Worm (Caenorhabditis elegans) whole organism, midembryonic: ENCODE results near the gene str-151.

ENCODE experiments used
- T22C8.4 ChIP-seq: fragments of 200-800 bp; sonication (Bioruptor generic); IDR thresholded peaks from 2 replicates; pipeline ENCODE4 v1.3.6; 2022; ENCODE audit warnings: missing genetic modification characterization, missing compliant biosample characterization
- cog-1 ChIP-seq: sonication (generic microtip); optimal IDR thresholded peaks from 2 replicates; lab custom pipeline; 2016; ENCODE audit warnings: missing genetic modification characterization, missing compliant biosample characterization
- flt-1 ChIP-seq: fragments of 200-800 bp; sonication (Bioruptor generic); IDR thresholded peaks from 2 replicates; pipeline ENCODE4 v1.3.6; 2022; ENCODE audit warnings: missing genetic modification characterization, missing compliant biosample characterization
- klf-2 ChIP-seq: fragments of 200-800 bp; sonication (Bioruptor generic); conservative IDR thresholded peaks from 2 replicates; pipeline ENCODE4 v1.3.6; 2022; ENCODE audit warnings: missing genetic modification reagents, missing genetic modification characterization, missing compliant biosample characterization
- med-1 ChIP-seq: sonication (generic microtip); optimal IDR thresholded peaks from 2 replicates; lab custom pipeline; 2017; ENCODE audit warnings: missing genetic modification characterization, mild to moderate bottlenecking, missing compliant biosample characterization, antibody characterized with exemption, missing genetic modification reagents; ENCODE audit not compliant: insufficient read depth
- ref-1 ChIP-seq: fragments of 200-800 bp; sonication (Bioruptor generic); conservative IDR thresholded peaks from 2 replicates; pipeline ENCODE4 v1.3.6; 2022; ENCODE audit warnings: missing genetic modification reagents, missing genetic modification characterization, missing compliant biosample characterization
- tab-1 ChIP-seq: fragments of 200-800 bp; sonication (Bioruptor generic); IDR thresholded peaks from 2 replicates; pipeline ENCODE4 v1.3.6; 2022; ENCODE audit warnings: missing genetic modification characterization, missing compliant biosample characterization
- ztf-23 ChIP-seq: fragments of 200-800 bp; sonication (Bioruptor generic); IDR thresholded peaks from 2 replicates; pipeline ENCODE4 v1.3.6; 2022; ENCODE audit warnings: missing genetic modification reagents, missing genetic modification characterization, missing compliant biosample characterization
- ztf-29 ChIP-seq: fragments of 200-800 bp; sonication (Bioruptor generic); IDR thresholded peaks from 2 replicates; pipeline ENCODE4 v1.3.6; 2022; ENCODE audit warnings: missing genetic modification reagents, missing genetic modification characterization, missing compliant biosample characterization

str-151 gene

ce11 chrV:16550680-16551079 is 25.3 kb upstream of the str-151 start, which contains the start of gene srbc-65:
srbc-65 (plus strand) TSS chrV:16550980.
- TF ChIP-seq ztf-23 (GFP tag; lab: Robert Waterston, UW): no peak
- TF ChIP-seq T22C8.4: no peak
- no peak for TF ChIP-seq ztf-29
- TF ChIP-seq ref-1 (GFP tag; lab: Robert Waterston, UW): no peak
- no peak for TF ChIP-seq tab-1
- no peak for TF ChIP-seq flt-1
- no peak for TF ChIP-seq med-1 (GFP tag; lab: Kevin White, UChicago)
- no peak for TF ChIP-seq cog-1 (tag; lab: Kevin White, UChicago)
- TF ChIP-seq klf-2: no peak

ce11 chrV:16552929-16553328 is 23.1 kb upstream of the str-151 start, which contains the start of gene Y32B12B.4:
Y32B12B.4 (plus strand) TSS chrV:16553327.
- TF ChIP-seq klf-2: peak; percentile 83
- TF ChIP-seq ref-1 (GFP tag; lab: Robert Waterston, UW): peak; percentile 83
- TF ChIP-seq flt-1: peak; percentile 84
- TF ChIP-seq ztf-23 (GFP tag; lab: Robert Waterston, UW): peak; percentile 86
- peak; percentile 60; the same call in 1 of the 2 replicates for TF ChIP-seq T22C8.4
- peak; percentile 79 for TF ChIP-seq tab-1
- no peak; the same call in 1 of the 2 replicates for TF ChIP-seq ztf-29
- TF ChIP-seq med-1 (GFP tag; lab: Kevin White, UChicago): no peak
- TF ChIP-seq cog-1 (tag; lab: Kevin White, UChicago): no peak

- TF ChIP-seq ztf-23 (GFP tag; lab: Robert Waterston, UW) (no peak), klf-2 (no peak), tab-1 (no peak), ztf-29 (no peak), flt-1 (no peak), ref-1 (GFP tag; lab: Robert Waterston, UW) (no peak), cog-1 (tag; lab: Kevin White, UChicago) (no peak), T22C8.4 (no peak), med-1 (GFP tag; lab: Kevin White, UChicago) (no peak)
Observed at ce11 chrV:16565639-16566038, 10.4 kb upstream of the str-151 start, which contains the start of gene sru-45. sru-45 (plus strand) TSS chrV:16565939.

ce11 chrV:16568056-16568455 is 7.9 kb upstream of the str-151 start:
- TF ChIP-seq cog-1 (tag; lab: Kevin White, UChicago): no peak
- no peak for TF ChIP-seq ref-1 (GFP tag; lab: Robert Waterston, UW)
- TF ChIP-seq tab-1: no peak
- TF ChIP-seq ztf-29: no peak
- TF ChIP-seq flt-1: no peak
- TF ChIP-seq klf-2: no peak
- TF ChIP-seq T22C8.4: no peak
- TF ChIP-seq ztf-23 (GFP tag; lab: Robert Waterston, UW): no peak
- TF ChIP-seq med-1 (GFP tag; lab: Kevin White, UChicago): no peak

- no peak for TF ChIP-seq ztf-23 (GFP tag; lab: Robert Waterston, UW)
- TF ChIP-seq klf-2: no peak
- TF ChIP-seq cog-1 (tag; lab: Kevin White, UChicago): no peak
- TF ChIP-seq ztf-29: no peak
- no peak for TF ChIP-seq ref-1 (GFP tag; lab: Robert Waterston, UW)
- no peak for TF ChIP-seq med-1 (GFP tag; lab: Kevin White, UChicago)
- no peak for TF ChIP-seq flt-1
- no peak for TF ChIP-seq T22C8.4
- TF ChIP-seq tab-1: no peak
Observed at ce11 chrV:16570697-16571096, 5.3 kb upstream of the str-151 start, which contains the start of gene nhr-233. nhr-233 (minus strand) TSS chrV:16570797.

- TF ChIP-seq med-1 (GFP tag; lab: Kevin White, UChicago) (no peak), cog-1 (tag; lab: Kevin White, UChicago) (no peak), tab-1 (no peak), T22C8.4 (no peak), ztf-29 (no peak)
Observed at ce11 chrV:16573168-16573567, 2.8 kb upstream of the str-151 start, which contains the start of gene str-149. str-149 (plus strand) TSS chrV:16573468.

- TF ChIP-seq T22C8.4: no peak
- no peak for TF ChIP-seq tab-1
- no peak for TF ChIP-seq flt-1
- no peak for TF ChIP-seq ztf-23 (GFP tag; lab: Robert Waterston, UW)
- no peak for TF ChIP-seq cog-1 (tag; lab: Kevin White, UChicago)
- no peak for TF ChIP-seq ztf-29
- no peak for TF ChIP-seq klf-2
- no peak for TF ChIP-seq med-1 (GFP tag; lab: Kevin White, UChicago)
- no peak for TF ChIP-seq ref-1 (GFP tag; lab: Robert Waterston, UW)
Observed at ce11 chrV:16580424-16580823, 4.4 kb downstream of the str-151 start, which contains the start of gene nhr-271. nhr-271 (minus strand) TSS chrV:16580524.

ce11 chrV:16581061-16581460 is 5.1 kb downstream of the str-151 start:
- TF ChIP-seq ref-1 (GFP tag; lab: Robert Waterston, UW) (no peak), med-1 (GFP tag; lab: Kevin White, UChicago) (no peak), cog-1 (tag; lab: Kevin White, UChicago) (no peak), T22C8.4 (no peak), ztf-23 (GFP tag; lab: Robert Waterston, UW) (no peak), tab-1 (no peak), ztf-29 (no peak), klf-2 (no peak), flt-1 (no peak)

ce11 chrV:16582973-16583372 is 7.0 kb downstream of the str-151 start, which contains the start of gene str-150:
str-150 (plus strand) TSS chrV:16583273.
- TF ChIP-seq cog-1 (tag; lab: Kevin White, UChicago) (no peak), klf-2 (no peak), ztf-23 (GFP tag; lab: Robert Waterston, UW) (no peak), T22C8.4 (no peak), ref-1 (GFP tag; lab: Robert Waterston, UW) (no peak), ztf-29 (no peak), tab-1 (no peak), med-1 (GFP tag; lab: Kevin White, UChicago) (no peak), flt-1 (no peak)

- no peak for TF ChIP-seq ztf-23 (GFP tag; lab: Robert Waterston, UW)
- TF ChIP-seq cog-1 (tag; lab: Kevin White, UChicago): no peak
- no peak for TF ChIP-seq med-1 (GFP tag; lab: Kevin White, UChicago)
- TF ChIP-seq ztf-29: no peak
- no peak for TF ChIP-seq klf-2
- TF ChIP-seq tab-1: no peak
Observed at ce11 chrV:16588428-16588827, 12.4 kb downstream of the str-151 start, which contains the start of gene srw-73. srw-73 (minus strand) TSS chrV:16588528.
